Worm (Caenorhabditis elegans): ENCODE measurements around the gene fbxb-62.

ce11 chrV:19278488-19278887 lies 23.3 kb downstream of the fbxb-62 start:
- TF ChIP-seq nhr-77 (tag; optimal IDR thresholded peaks at IDR 0.05) (no peak), nhr-12 (tag; optimal IDR thresholded peaks at IDR 0.05) (no peak), nhr-28 (tag; optimal IDR thresholded peaks at IDR 0.05) (no peak)
